Worm (Caenorhabditis elegans): ENCODE results near the gene snx-17.

Gene snx-17

ce11 chrX:13106177-13106761 lies 15.8 kb downstream of the snx-17 start:
- TF ChIP-seq ztf-4 (tag; optimal IDR thresholded peaks at IDR 0.05) (no peak), nfya-1 (tag; optimal IDR thresholded peaks at IDR 0.05; ENCODE audit: insufficient read depth) (peak; percentile 22), unc-62 (GFP tag; optimal IDR thresholded peaks at IDR 0.05) (no peak), elt-2 (tag; optimal IDR thresholded peaks at IDR 0.05) (peak; percentile 80), jun-1 (tag; optimal IDR thresholded peaks at IDR 0.05) (peak; percentile 7), tbx-2 (tag; optimal IDR thresholded peaks at IDR 0.05) (no peak)

- TF ChIP-seq skn-1 (tag; optimal IDR thresholded peaks at IDR 0.05) (no peak), ceh-9 (tag; optimal IDR thresholded peaks at IDR 0.05) (no peak), ztf-4 (tag; optimal IDR thresholded peaks at IDR 0.05) (no peak), tbx-2 (tag; optimal IDR thresholded peaks at IDR 0.05) (no peak), ceh-16 (tag; optimal IDR thresholded peaks at IDR 0.05) (no peak), daf-12 (tag; optimal IDR thresholded peaks at IDR 0.05) (no peak), zag-1 (tag; optimal IDR thresholded peaks at IDR 0.05) (no peak), ama-1 (optimal IDR thresholded peaks at IDR 0.05) (peak; percentile 70), nhr-11 (tag; optimal IDR thresholded peaks at IDR 0.05) (no peak), jun-1 (tag; optimal IDR thresholded peaks at IDR 0.05) (peak; percentile 79), mdl-1 (tag; optimal IDR thresholded peaks at IDR 0.05) (peak; percentile 92), nhr-43 (tag; optimal IDR thresholded peaks at IDR 0.05; ENCODE audit: poor library complexity, severe bottlenecking) (peak; percentile 87), elt-3 (tag; optimal IDR thresholded peaks at IDR 0.05) (peak in 1 of 3 experiments; percentile 80), elt-1 (tag; optimal IDR thresholded peaks at IDR 0.05) (no peak), ZK546.5 (tag; optimal IDR thresholded peaks at IDR 0.05) (no peak), nfya-1 (tag; optimal IDR thresholded peaks at IDR 0.05; ENCODE audit: insufficient read depth) (no peak), nhr-76 (tag; optimal IDR thresholded peaks at IDR 0.05) (no peak), ceh-28 (tag; optimal IDR thresholded peaks at IDR 0.05) (no peak), eor-1 (tag; optimal IDR thresholded peaks at IDR 0.05) (no peak), egl-27 (tag; optimal IDR thresholded peaks at IDR 0.05) (peak; percentile 48), nhr-237 (tag; optimal IDR thresholded peaks at IDR 0.05) (no peak), fkh-10 (GFP tag; optimal IDR thresholded peaks at IDR 0.05) (no peak), nhr-28 (tag; optimal IDR thresholded peaks at IDR 0.05) (no peak), mml-1 (tag; optimal IDR thresholded peaks at IDR 0.05) (no peak), snpc-4 (tag; optimal IDR thresholded peaks at IDR 0.05) (peak; percentile 53), nhr-23 (tag; optimal IDR thresholded peaks at IDR 0.05) (peak; percentile 79), lsy-12 (tag; optimal IDR thresholded peaks at IDR 0.05) (peak; percentile 62), pha-4 (tag; optimal IDR thresholded peaks at IDR 0.05) (peak; percentile 80), nhr-12 (tag; optimal IDR thresholded peaks at IDR 0.05) (no peak), lin-15B (tag; optimal IDR thresholded peaks at IDR 0.05) (peak; percentile 50), ztf-11 (tag; optimal IDR thresholded peaks at IDR 0.05) (no peak), unc-62 (GFP tag; optimal IDR thresholded peaks at IDR 0.05) (no peak), ceh-82 (tag; optimal IDR thresholded peaks at IDR 0.05) (no peak), R02D3.7 (tag; optimal IDR thresholded peaks at IDR 0.05) (no peak), nhr-25 (tag; optimal IDR thresholded peaks at IDR 0.05) (peak; percentile 65), fos-1 (tag; optimal IDR thresholded peaks at IDR 0.05) (peak; percentile 40), egl-5 (tag; optimal IDR thresholded peaks at IDR 0.05) (no peak), nhr-67 (tag; optimal IDR thresholded peaks at IDR 0.05) (no peak), hmg-11 (tag; optimal IDR thresholded peaks at IDR 0.05) (no peak), lin-39 (tag; optimal IDR thresholded peaks at IDR 0.05) (peak; percentile 69), sea-2 (GFP tag; optimal IDR thresholded peaks at IDR 0.05) (no peak), pqm-1 (tag; optimal IDR thresholded peaks at IDR 0.05) (peak; percentile 85), elt-2 (tag; optimal IDR thresholded peaks at IDR 0.05) (peak; percentile 95), aly-2 (tag; optimal IDR thresholded peaks at IDR 0.05) (no peak), nhr-77 (tag; optimal IDR thresholded peaks at IDR 0.05) (no peak), unc-39 (tag; optimal IDR thresholded peaks at IDR 0.05) (no peak), fkh-2 (tag; optimal IDR thresholded peaks at IDR 0.05) (no peak)
Measured at ce11 chrX:13104966-13105365, 17.1 kb downstream of the snx-17 start, which contains the start of gene F17H10.1. F17H10.1 (plus strand) TSS chrX:13105241.

Measured in whole organism, L3 larva.